Worm (Caenorhabditis elegans) whole organism, early embryonic: ENCODE data around the gene F56C4.1.
"Not testable (repeated sequence)": the region's sequence is repeated elsewhere in the genome, so short reads cannot be mapped to it uniquely, and the experiment has no call there.

Source experiments
- B0310.2 ChIP-seq: sonication (generic microtip); optimal IDR thresholded peaks from 2 replicates; lab custom pipeline; 2016; ENCODE audit warnings: mild to moderate bottlenecking, missing genetic modification characterization, missing compliant biosample characterization
- F13C5.2 ChIP-seq: sonication (generic microtip); optimal IDR thresholded peaks from 2 replicates; lab custom pipeline; 2017; ENCODE audit warnings: mild to moderate bottlenecking, missing genetic modification characterization, inconsistent platforms, missing compliant biosample characterization
- aly-1 ChIP-seq: sonication (generic microtip); optimal IDR thresholded peaks from 2 replicates; lab custom pipeline; 2016; ENCODE audit warnings: missing genetic modification characterization, missing compliant biosample characterization
- ama-1 ChIP-seq: fragments of 150-350 bp; optimal IDR thresholded peaks from 2 replicates; lab custom pipeline; 2014
- ceh-13 ChIP-seq: fragments of 200-800 bp; sonication (Bioruptor generic); optimal IDR thresholded peaks from 2 replicates; lab custom pipeline; 2018; ENCODE audit warnings: mild to moderate bottlenecking, missing genetic modification characterization, missing compliant biosample characterization
- ceh-36 ChIP-seq: sonication (generic microtip); optimal IDR thresholded peaks from 2 replicates; lab custom pipeline; 2016; ENCODE audit warnings: missing genetic modification characterization, inconsistent platforms, missing compliant biosample characterization
- ets-7 ChIP-seq: sonication (generic microtip); optimal IDR thresholded peaks from 2 replicates; lab custom pipeline; 2016; ENCODE audit warnings: missing genotype, missing genetic modification characterization, missing compliant biosample characterization
- flt-1 ChIP-seq: fragments of 200-800 bp; sonication (Bioruptor generic); IDR thresholded peaks from 2 replicates; pipeline ENCODE4 v1.3.6; 2022; ENCODE audit warnings: missing genetic modification characterization, missing compliant biosample characterization
- hmbx-1 ChIP-seq: sonication (generic microtip); optimal IDR thresholded peaks from 2 replicates; lab custom pipeline; 2016; ENCODE audit warnings: mild to moderate bottlenecking, missing genetic modification characterization, missing compliant biosample characterization
- hmg-4 ChIP-seq: fragments of 200-800 bp; sonication (Bioruptor generic); optimal IDR thresholded peaks from 2 replicates; lab custom pipeline; 2018; ENCODE audit warnings: mild to moderate bottlenecking, missing genetic modification characterization, missing compliant biosample characterization
- hnd-1 ChIP-seq: sonication (generic microtip); optimal IDR thresholded peaks from 2 replicates; lab custom pipeline; 2016; ENCODE audit warnings: missing genetic modification characterization, missing compliant biosample characterization
- pes-1 ChIP-seq: fragments of 200-800 bp; sonication (Bioruptor generic); IDR thresholded peaks from 2 replicates; pipeline ENCODE4 v1.3.6; 2022; ENCODE audit warnings: missing genetic modification reagents, missing genetic modification characterization, missing compliant biosample characterization
- scrt-1 ChIP-seq: fragments of 200-800 bp; sonication (Bioruptor generic); IDR thresholded peaks from 2 replicates; pipeline ENCODE4 v1.3.6; 2022; ENCODE audit warnings: missing genetic modification characterization, missing compliant biosample characterization
- sea-1 ChIP-seq: fragments of 200-800 bp; sonication (Bioruptor generic); conservative IDR thresholded peaks from 2 replicates; pipeline ENCODE4 v1.3.6; 2022; ENCODE audit warnings: missing genetic modification characterization, missing compliant biosample characterization
- tbx-11 ChIP-seq: fragments of 200-800 bp; sonication (Bioruptor generic); IDR thresholded peaks from 2 replicates; pipeline ENCODE4 v1.3.6; 2022; ENCODE audit warnings: missing genetic modification characterization, missing compliant biosample characterization
- tbx-37 ChIP-seq: fragments of 200-800 bp; sonication (Bioruptor generic); conservative IDR thresholded peaks from 2 replicates; pipeline ENCODE4 v1.3.6; 2022; ENCODE audit warnings: missing genetic modification reagents, missing genetic modification characterization, missing compliant biosample characterization
- tra-4 ChIP-seq: sonication (generic microtip); optimal IDR thresholded peaks from 2 replicates; lab custom pipeline; 2017; ENCODE audit warnings: missing genetic modification characterization, missing compliant biosample characterization

The F56C4.1 gene

DNA sequence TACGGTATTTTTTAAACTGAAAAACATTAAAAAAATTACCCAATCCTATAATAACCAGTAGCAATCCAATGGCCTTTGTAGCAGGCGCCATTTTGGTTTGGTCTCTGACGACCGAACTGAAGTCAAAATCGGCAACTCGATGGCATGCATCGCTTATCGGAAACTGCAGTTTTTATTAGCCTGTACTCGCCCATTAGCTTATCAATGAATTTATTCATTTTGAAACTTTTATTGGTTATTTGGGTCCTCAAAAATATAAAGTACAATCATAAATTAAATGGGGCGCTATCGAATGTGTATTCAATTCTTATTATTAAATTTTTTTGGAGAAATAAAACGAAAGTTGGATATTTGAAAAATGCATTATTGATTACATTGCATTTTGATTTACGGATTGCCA lies 8.0 kb upstream of the F56C4.1 start, which contains the start of gene R09H10.5:
R09H10.5 (minus strand) TSS at position 106 of the 400 bp plus-strand sequence.
- TF ChIP-seq hmg-4 (GFP tag; lab: Kevin White, UChicago) (no peak), hnd-1 (no peak), aly-1 (tag; lab: Kevin White, UChicago) (no peak), pes-1 (GFP tag; lab: Robert Waterston, UW) (no peak)

DNA sequence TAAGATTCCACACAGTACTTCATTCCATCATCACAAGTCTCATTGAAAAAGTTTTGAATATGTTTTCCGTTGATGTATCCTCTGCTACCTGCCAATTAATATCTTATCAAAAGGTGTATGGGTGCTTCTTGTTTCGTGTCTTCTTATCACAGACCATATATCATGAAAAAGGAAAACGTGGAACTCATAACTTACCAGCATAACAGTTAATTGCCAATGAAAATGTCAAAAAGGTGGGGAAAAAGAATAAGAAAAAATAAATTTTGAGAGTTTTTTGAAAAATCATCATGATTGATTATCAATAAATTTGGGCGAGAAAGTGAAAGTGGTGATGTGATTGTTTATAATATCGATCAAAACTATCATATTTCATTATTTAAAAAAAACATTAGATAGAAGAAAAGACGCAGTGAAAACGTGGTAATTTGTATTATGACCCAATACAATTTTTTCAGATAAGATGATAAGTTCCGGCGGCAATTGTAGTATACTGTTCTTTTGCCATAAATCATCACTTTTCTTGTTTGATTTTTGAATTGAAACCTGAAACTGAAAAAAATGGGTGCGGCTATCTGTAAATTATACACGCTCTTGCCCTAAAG lies 5.7 kb upstream of the F56C4.1 start, which contains the start of gene F56C4.4:
F56C4.4 (minus strand) TSS at position 315 of the 602 bp plus-strand sequence.
- TF ChIP-seq tra-4 = no peak
- TF ChIP-seq hmg-4 (GFP tag; lab: Kevin White, UChicago) = no peak
- TF ChIP-seq aly-1 (tag; lab: Kevin White, UChicago) = no peak
- TF ChIP-seq B0310.2 (tag; lab: Kevin White, UChicago) = no peak
- no peak for TF ChIP-seq tbx-37
- no peak for TF ChIP-seq tbx-11 (GFP tag; lab: Robert Waterston, UW)
- no peak for TF ChIP-seq ama-1 (lab: Kevin White, UChicago)
- TF ChIP-seq scrt-1 (GFP tag; lab: Robert Waterston, UW) = no peak
- TF ChIP-seq ceh-36 (tag; lab: Kevin White, UChicago) = no peak
- no peak for TF ChIP-seq hmbx-1 (tag; lab: Kevin White, UChicago)
- TF ChIP-seq pes-1 (GFP tag; lab: Robert Waterston, UW) = no peak
- TF ChIP-seq hnd-1 = no peak
- no peak for TF ChIP-seq ceh-13 (GFP tag; lab: Kevin White, UChicago)
- no peak for TF ChIP-seq flt-1
- no peak for TF ChIP-seq ets-7
- no peak for TF ChIP-seq F13C5.2 (tag; lab: Kevin White, UChicago)
- TF ChIP-seq sea-1 (GFP tag; lab: Robert Waterston, UW) = no peak

DNA sequence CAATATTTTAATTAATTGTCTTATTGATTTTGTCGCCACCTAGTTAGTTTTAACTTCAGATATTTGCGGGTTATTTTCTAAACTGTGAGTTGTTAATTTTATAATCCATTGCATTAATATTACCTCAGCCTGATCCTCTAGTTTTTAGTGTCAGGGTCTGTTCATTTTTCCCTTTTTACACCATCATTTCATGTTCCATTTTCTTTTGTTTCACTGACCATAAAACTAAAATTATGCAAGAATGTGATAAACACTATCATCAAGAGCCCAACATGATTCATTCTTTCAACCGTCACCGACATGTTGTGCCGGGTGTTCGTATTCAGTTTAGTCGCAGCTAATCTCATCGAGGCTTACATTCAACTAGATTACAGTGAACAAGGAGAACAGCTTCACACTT lies 2.2 kb downstream of the F56C4.1 start, which contains the start of gene F56C4.2:
F56C4.2 (plus strand) TSS at position 301 of the 400 bp plus-strand sequence.
- TF ChIP-seq tra-4 (no peak), F13C5.2 (tag; lab: Kevin White, UChicago) (no peak), B0310.2 (tag; lab: Kevin White, UChicago) (no peak), hmbx-1 (tag; lab: Kevin White, UChicago) (no peak), hnd-1 (no peak), aly-1 (tag; lab: Kevin White, UChicago) (no peak), hmg-4 (GFP tag; lab: Kevin White, UChicago) (no peak), ama-1 (lab: Kevin White, UChicago) (no peak), ceh-13 (GFP tag; lab: Kevin White, UChicago) (no peak), tbx-11 (GFP tag; lab: Robert Waterston, UW) (no peak), flt-1 (no peak), pes-1 (GFP tag; lab: Robert Waterston, UW) (no peak), ets-7 (no peak), sea-1 (GFP tag; lab: Robert Waterston, UW) (no peak), ceh-36 (tag; lab: Kevin White, UChicago) (no peak)

DNA sequence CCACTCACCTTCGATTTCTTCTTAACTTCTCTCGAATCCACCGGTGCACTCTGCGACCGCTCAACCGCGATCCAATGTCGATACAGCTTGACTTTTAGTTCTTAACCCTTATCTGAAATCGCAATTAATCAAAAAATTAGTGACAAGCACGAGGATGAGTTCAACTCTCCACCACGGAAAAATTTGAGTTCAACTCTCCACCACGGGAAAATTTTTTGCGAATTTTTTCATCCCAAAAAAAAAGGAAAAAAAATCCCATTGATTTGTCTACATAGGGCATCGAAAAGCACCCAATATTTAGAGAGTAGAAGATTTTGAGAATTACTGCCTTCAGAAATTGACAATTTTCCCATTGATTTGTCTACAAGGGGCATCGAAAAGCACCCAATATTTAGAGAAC lies 17.3 kb downstream of the F56C4.1 start, which contains the start of gene glb-19:
glb-19 (minus strand) TSS at position 101 of the 400 bp plus-strand sequence.
- not testable (repeated sequence) for TF ChIP-seq F13C5.2 (tag; lab: Kevin White, UChicago); ets-7; hnd-1

DNA sequence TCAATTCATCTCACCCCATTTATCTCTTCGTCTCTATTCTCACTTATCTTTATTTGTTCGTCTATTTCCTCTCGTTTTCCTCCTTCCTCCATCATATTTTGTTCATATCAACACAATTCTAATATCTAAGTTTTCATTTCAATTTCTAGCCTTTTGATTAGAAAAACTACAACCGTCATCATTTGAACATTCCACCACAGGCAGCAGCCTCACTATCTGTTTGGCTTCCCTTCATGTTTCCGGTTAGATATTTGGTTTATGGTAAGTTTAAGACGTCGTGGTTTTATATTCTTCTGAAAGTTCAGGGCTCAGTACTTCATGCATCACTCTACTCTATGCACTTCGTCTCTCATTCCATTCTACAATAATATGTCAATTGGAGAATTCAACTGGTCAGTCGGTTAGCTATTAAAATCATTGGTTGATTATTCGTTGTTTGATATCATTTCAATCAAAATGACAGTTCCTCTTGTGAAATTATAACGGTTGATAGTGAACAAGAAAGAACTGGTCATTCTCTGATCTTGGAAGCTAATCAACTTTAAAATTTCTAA lies 20.1 kb downstream of the F56C4.1 start, which contains the start of gene K08C7.1:
K08C7.1 (plus strand) TSS at position 43 of the 554 bp plus-strand sequence.
- no peak for TF ChIP-seq hmbx-1 (tag; lab: Kevin White, UChicago)
- no peak for TF ChIP-seq ceh-36 (tag; lab: Kevin White, UChicago)
- TF ChIP-seq B0310.2 (tag; lab: Kevin White, UChicago) = no peak
- no peak for TF ChIP-seq ets-7
- TF ChIP-seq aly-1 (tag; lab: Kevin White, UChicago) = no peak
- no peak for TF ChIP-seq sea-1 (GFP tag; lab: Robert Waterston, UW)
- TF ChIP-seq ceh-13 (GFP tag; lab: Kevin White, UChicago) = no peak
- TF ChIP-seq tbx-11 (GFP tag; lab: Robert Waterston, UW) = no peak
- no peak for TF ChIP-seq pes-1 (GFP tag; lab: Robert Waterston, UW)
- TF ChIP-seq hnd-1 = no peak
- TF ChIP-seq flt-1 = no peak
- no peak for TF ChIP-seq F13C5.2 (tag; lab: Kevin White, UChicago)
- TF ChIP-seq ama-1 (lab: Kevin White, UChicago) = no peak
- TF ChIP-seq hmg-4 (GFP tag; lab: Kevin White, UChicago) = no peak
- no peak for TF ChIP-seq tbx-37
- no peak for TF ChIP-seq scrt-1 (GFP tag; lab: Robert Waterston, UW)

DNA sequence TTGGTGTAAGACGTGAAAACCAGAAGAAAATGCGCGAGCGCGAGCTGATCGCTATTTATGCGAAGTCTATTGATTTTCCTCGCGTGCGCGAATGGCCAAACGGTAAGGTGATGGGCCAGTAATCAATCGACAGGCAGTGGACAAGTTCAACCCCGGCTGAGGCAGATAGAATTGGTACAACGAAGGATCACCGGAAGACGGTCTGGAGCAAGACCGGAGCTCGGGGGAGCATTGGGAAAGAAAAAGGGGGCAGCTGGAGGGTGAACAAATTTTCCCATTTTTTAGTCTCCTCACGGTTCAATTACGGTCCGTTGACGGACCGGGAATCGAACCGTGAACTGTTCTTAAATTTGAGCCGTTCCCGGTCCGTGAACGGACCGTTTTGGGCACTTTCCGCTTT lies 21.6 kb downstream of the F56C4.1 start:
- peak; percentile 52; the same call in 1 of the 2 replicates for TF ChIP-seq scrt-1 (GFP tag; lab: Robert Waterston, UW)

DNA sequence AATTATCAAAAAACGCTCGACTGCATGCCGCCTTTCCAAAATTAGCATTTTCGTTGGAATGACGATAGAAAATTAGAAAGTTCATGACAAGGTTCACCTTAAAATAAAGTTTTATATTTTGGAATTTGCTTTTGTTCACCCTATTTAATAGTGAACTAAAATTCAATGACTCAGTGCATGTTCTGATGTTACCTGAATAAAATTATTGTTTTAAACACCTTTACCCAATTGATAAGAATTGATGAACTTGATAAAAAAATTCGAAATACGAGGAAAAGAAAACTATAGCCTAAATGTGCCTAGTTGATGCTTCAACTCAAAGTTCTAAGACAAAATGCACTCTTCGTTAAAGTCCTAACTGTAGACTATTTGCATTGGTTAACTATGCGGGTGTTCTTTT lies 24.3 kb downstream of the F56C4.1 start:
- no peak for TF ChIP-seq flt-1
- TF ChIP-seq B0310.2 (tag; lab: Kevin White, UChicago) = no peak
- TF ChIP-seq tra-4 = no peak
- no peak for TF ChIP-seq F13C5.2 (tag; lab: Kevin White, UChicago)
- no peak for TF ChIP-seq ets-7
- TF ChIP-seq ceh-36 (tag; lab: Kevin White, UChicago) = no peak
- no peak for TF ChIP-seq scrt-1 (GFP tag; lab: Robert Waterston, UW)
- TF ChIP-seq hmbx-1 (tag; lab: Kevin White, UChicago) = no peak
- TF ChIP-seq aly-1 (tag; lab: Kevin White, UChicago) = no peak
- no peak for TF ChIP-seq tbx-11 (GFP tag; lab: Robert Waterston, UW)
- TF ChIP-seq ceh-13 (GFP tag; lab: Kevin White, UChicago) = no peak
- no peak for TF ChIP-seq hmg-4 (GFP tag; lab: Kevin White, UChicago)
- no peak for TF ChIP-seq sea-1 (GFP tag; lab: Robert Waterston, UW)
- no peak for TF ChIP-seq ama-1 (lab: Kevin White, UChicago)
- no peak for TF ChIP-seq pes-1 (GFP tag; lab: Robert Waterston, UW)
- TF ChIP-seq tbx-37 = no peak
- TF ChIP-seq hnd-1 = no peak
